Worm (Caenorhabditis elegans) whole organism, mixed stage, embryonic: Measurements from ENCODE around the gene F52C12.6.

Experiments
- flh-1 ChIP-seq: fragments of 200-800 bp; sonication (Bioruptor generic); optimal IDR thresholded peaks from 2 replicates; lab custom pipeline; 2018; ENCODE audit warnings: mild to moderate bottlenecking, missing genetic modification characterization, moderate library complexity, missing compliant biosample characterization
- lsy-2 ChIP-seq: fragments of 150-350 bp; optimal IDR thresholded peaks from 2 replicates; lab custom pipeline; 2014; ENCODE audit warnings: missing biosample characterization, missing genetic modification characterization
- nhr-237 ChIP-seq: fragments of 150-350 bp; optimal IDR thresholded peaks from 2 replicates; lab custom pipeline; 2014; ENCODE audit warnings: missing biosample characterization, missing genetic modification characterization

DNA sequence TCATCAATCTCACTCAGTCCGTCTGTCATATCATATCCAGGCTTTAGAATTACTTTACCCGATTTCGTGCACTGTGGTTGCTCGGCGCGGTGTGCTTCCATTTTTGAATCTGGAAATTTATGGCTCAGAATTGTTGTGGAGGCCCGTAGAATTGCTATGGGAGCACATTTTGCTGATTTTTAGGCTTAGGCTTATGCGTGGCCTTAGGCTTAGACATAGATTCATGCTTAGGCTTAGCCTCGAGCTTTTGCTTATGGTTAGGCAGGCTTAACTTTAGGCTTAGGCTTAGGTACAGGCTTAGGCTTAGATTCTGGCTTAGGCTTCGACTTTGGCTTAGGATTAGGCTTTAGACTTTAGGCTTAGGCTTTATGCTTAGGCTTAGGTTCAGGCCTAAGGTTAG lies 15.8 kb downstream of the F52C12.6 start, which contains the start of gene Y76B12C.4:
- TF ChIP-seq nhr-237 (tag; lab: Kevin White, UChicago), result no peak
- no peak for TF ChIP-seq flh-1 (GFP tag; lab: Kevin White, UChicago)
- no peak for TF ChIP-seq lsy-2
